Worm (Caenorhabditis elegans): ENCODE measurements around the gene set-13.

Gene set-13

DNA sequence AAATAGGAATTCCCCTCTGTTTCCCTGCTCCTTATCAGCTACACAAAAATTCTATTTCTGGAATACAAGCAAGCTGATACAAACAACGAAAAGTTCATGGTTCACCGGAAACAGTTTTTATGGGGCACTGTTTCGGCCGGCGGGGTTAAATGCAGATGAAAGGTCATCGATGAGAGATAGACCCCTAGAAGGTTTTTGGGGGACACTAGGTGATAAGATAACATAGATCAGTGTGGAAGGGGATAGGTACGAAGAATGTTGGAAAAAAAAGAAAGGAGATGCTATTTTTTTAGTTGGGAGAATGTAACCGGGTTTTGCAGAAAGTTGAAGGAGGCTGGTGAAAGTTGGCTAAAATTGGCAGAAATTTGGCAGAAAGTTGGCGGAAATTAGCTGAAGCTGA lies 11.2 kb upstream of the set-13 start:
- TF ChIP-seq attf-5 (GFP tag; optimal IDR thresholded peaks at IDR 0.05) (no peak), ets-4 (GFP tag; optimal IDR thresholded peaks at IDR 0.05) (no peak), ztf-25 (GFP tag; IDR thresholded peaks at IDR 0.05) (no peak), F49E8.2 (tag; optimal IDR thresholded peaks at IDR 0.05; ENCODE audit: insufficient read depth) (no peak), madf-6 (GFP tag; IDR thresholded peaks at IDR 0.05) (no peak), akir-1 (GFP tag; optimal IDR thresholded peaks at IDR 0.05) (no peak), fkh-3 (tag; optimal IDR thresholded peaks at IDR 0.05) (no peak), Y79H2A.3 (GFP tag; conservative IDR thresholded peaks at IDR 0.05) (no peak), nhr-179 (tag; optimal IDR thresholded peaks at IDR 0.05) (no peak), ztf-22 (GFP tag; optimal IDR thresholded peaks at IDR 0.05) (no peak), Y53G8AR.9 (GFP tag; conservative IDR thresholded peaks at IDR 0.05) (no peak)

DNA sequence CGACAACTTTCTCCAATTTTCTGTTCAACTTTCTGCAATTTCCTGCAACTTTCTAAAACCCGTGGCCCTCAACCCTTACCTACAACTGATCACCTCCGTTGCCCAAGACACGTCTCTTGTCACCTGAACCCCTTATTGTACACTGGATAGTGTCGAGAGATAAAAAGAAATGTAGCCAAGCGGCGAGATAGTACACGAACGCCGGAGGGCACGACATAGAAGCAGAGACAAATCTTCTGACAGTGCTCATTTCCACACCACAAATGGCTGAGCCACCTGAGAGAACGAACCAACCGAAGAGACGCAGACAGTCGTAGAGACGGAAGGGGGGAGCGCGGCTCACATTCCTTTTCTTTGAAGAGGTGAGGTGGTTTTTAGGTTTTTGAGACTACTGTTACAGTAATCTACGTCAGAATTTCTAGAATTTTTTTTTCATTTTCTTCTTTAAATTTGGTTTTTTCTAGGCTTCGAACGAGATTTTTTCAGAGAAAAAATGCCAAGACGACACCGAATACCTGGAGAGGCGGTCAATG lies 9.0 kb upstream of the set-13 start, which contains the start of gene K12H6.12:
Gene K12H6.12 (plus strand): TSS at position 483 of the 533 bp plus-strand sequence.
- TF ChIP-seq hmg-1.2 (GFP tag; IDR thresholded peaks at IDR 0.05) (peak; percentile 80), C17E4.6 (GFP tag; IDR thresholded peaks at IDR 0.05) (no peak), zfh-2 (GFP tag; conservative IDR thresholded peaks at IDR 0.05) (0 out of 2 replicates have a peak, but pooled peaks have one; percentile 43)

DNA sequence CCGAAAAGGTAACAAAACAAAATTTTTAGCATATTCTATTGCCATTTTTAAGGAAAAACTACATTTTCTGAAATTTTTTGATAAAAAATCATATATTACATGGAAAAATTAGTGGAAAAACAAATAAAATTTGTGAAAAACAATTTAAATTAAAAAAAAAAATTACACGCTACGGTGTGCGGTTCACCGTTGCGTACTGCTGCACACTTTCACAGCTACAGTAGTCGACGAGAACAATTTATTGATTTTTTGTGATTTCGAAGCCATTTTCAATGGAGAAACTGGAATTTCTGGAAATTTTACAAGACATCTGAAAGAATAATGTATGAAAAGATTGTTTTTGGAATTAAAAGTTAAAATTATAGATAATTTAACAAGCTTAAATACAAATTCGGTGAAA lies 1.8 kb upstream of the set-13 start:
- no peak for TF ChIP-seq sptf-2 (GFP tag; optimal IDR thresholded peaks at IDR 0.05)
- TF ChIP-seq ztf-22 (GFP tag; optimal IDR thresholded peaks at IDR 0.05): no peak
- TF ChIP-seq ztf-26 (tag; optimal IDR thresholded peaks at IDR 0.05): no peak
- TF ChIP-seq snpc-1.3 (tag; optimal IDR thresholded peaks at IDR 0.05; ENCODE audit: insufficient read depth): peak; percentile 28
- TF ChIP-seq F33H1.4 (GFP tag; IDR thresholded peaks at IDR 0.05): no peak
- no peak for TF ChIP-seq sdz-38 (tag; optimal IDR thresholded peaks at IDR 0.05)
- TF ChIP-seq K12H6.12 (tag; optimal IDR thresholded peaks at IDR 0.05): no peak
- no peak for TF ChIP-seq tbp1 (GFP tag; optimal IDR thresholded peaks at IDR 0.05)
- peak; percentile 48; the same call in 1 of the 2 replicates for TF ChIP-seq madf-8 (GFP tag; conservative IDR thresholded peaks at IDR 0.05)
- no peak for TF ChIP-seq C06A6.2 (GFP tag; conservative IDR thresholded peaks at IDR 0.05)
- no peak for TF ChIP-seq F10E7.11 (tag; optimal IDR thresholded peaks at IDR 0.05)
- TF ChIP-seq madf-6 (GFP tag; IDR thresholded peaks at IDR 0.05): peak; percentile 86
- TF ChIP-seq efl-1 (GFP tag; optimal IDR thresholded peaks at IDR 0.05): peak; percentile 12
- TF ChIP-seq mcd-1 (GFP tag; IDR thresholded peaks at IDR 0.05): 0 out of 2 replicates have a peak, but pooled peaks have one; percentile 14
- peak; percentile 94 for TF ChIP-seq lsl-1 (GFP tag; optimal IDR thresholded peaks at IDR 0.05)
- no peak for TF ChIP-seq ztf-28 (GFP tag; IDR thresholded peaks at IDR 0.05)
- no peak for TF ChIP-seq K11D2.4 (GFP tag; IDR thresholded peaks at IDR 0.05)
- peak; percentile 85 for TF ChIP-seq xnd-1 (tag; optimal IDR thresholded peaks at IDR 0.05)
- no peak for TF ChIP-seq F57A8.1 (GFP tag; optimal IDR thresholded peaks at IDR 0.05)
- no peak for TF ChIP-seq nfyb-1 (GFP tag; IDR thresholded peaks at IDR 0.05)

DNA sequence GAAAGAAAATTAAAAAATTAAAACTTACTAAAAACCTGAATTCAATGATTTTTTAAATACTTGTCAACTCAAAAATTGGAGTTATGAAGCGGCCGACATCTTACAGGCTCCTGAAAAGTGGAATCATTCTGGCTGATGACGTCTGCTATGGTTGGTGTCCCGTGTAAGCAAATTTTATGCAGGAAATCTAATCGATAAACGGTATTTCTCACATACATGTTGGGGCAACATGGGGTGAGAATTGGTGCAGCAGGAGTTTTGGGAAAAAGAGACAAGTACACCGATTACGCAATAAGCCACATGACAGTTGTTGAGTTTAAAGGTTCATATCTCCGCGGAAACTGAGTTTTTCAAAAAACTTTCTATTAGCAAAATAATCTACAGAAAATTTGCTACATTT lies 1.3 kb upstream of the set-13 start, which contains the start of gene K12H6.2:
Gene K12H6.2 (minus strand): TSS at position 101 of the 400 bp plus-strand sequence.
- TF ChIP-seq nhr-80 (tag; optimal IDR thresholded peaks at IDR 0.05) (no peak), F37B4.10 (GFP tag; IDR thresholded peaks at IDR 0.05) (no peak), F22D6.2 (tag; optimal IDR thresholded peaks at IDR 0.05) (no peak), lsl-1 (GFP tag; optimal IDR thresholded peaks at IDR 0.05) (no peak), T26A5.8 (tag; optimal IDR thresholded peaks at IDR 0.05) (no peak), ceh-91 (GFP tag; IDR thresholded peaks at IDR 0.05) (no peak), ceh-58 (GFP tag; IDR thresholded peaks at IDR 0.05) (no peak), ztf-18 (tag; optimal IDR thresholded peaks at IDR 0.05) (no peak), ccch-3 (GFP tag; optimal IDR thresholded peaks at IDR 0.05) (no peak), sea-2 (GFP tag; IDR thresholded peaks at IDR 0.05) (no peak), ztf-25 (GFP tag; IDR thresholded peaks at IDR 0.05) (no peak), lsy-27 (tag; optimal IDR thresholded peaks at IDR 0.05; ENCODE audit: borderline replicate concordance, insufficient read depth) (no peak), B0019.2 (GFP tag; conservative IDR thresholded peaks at IDR 0.05) (no peak), F33H1.4 (GFP tag; IDR thresholded peaks at IDR 0.05) (no peak), hlh-12 (tag; optimal IDR thresholded peaks at IDR 0.05) (no peak), egrh-3 (GFP tag; IDR thresholded peaks at IDR 0.05) (no peak), tbx-9 (tag; optimal IDR thresholded peaks at IDR 0.05; ENCODE audit: borderline replicate concordance) (no peak)
